Fruit fly (Drosophila melanogaster) whole organism: Measurements from ENCODE around the gene Grik.

Source experiments
- CG8478 ChIP-seq: fragments of >200 bp; optimal IDR thresholded peaks from 2 replicates; lab custom pipeline; 2018; ENCODE audit warnings: inconsistent platforms
- Dll ChIP-seq: fragments of >200 bp; optimal IDR thresholded peaks from 2 replicates; lab custom pipeline; 2017
- EcR ChIP-seq, 2 experiments: fragments of >200 bp; optimal IDR thresholded peaks; 2 replicates each; lab custom pipeline; 2017; ENCODE audit warnings: missing biosample characterization in 2 of 2, missing genetic modification characterization in 2 of 2, missing genetic modification reagents in 2 of 2
- pan ChIP-seq: fragments of >200 bp; optimal IDR thresholded peaks from 2 replicates; lab custom pipeline; 2017
- psq ChIP-seq: fragments of >200 bp; optimal IDR thresholded peaks from 2 replicates; lab custom pipeline; 2017
- usp ChIP-seq: fragments of >200 bp; optimal IDR thresholded peaks from 2 replicates; lab custom pipeline; 2017; ENCODE audit warnings: missing biosample characterization, missing genetic modification characterization, mixed read lengths

- TF ChIP-seq usp (GFP tag; lab: Kevin White, UChicago) (no peak), psq (no peak), Dll (lab: Kevin White, UChicago) (no peak), EcR (GFP tag; optimal IDR thresholded peaks at IDR 0.05; lab: Kevin White, UChicago) (no peak), pan (lab: Kevin White, UChicago) (no peak), CG8478 (no peak)
Observed at dm6 chr3R:20872688-20873087, 29.1 kb upstream of the Grik start, which contains the start of gene TotC.
